Worm (Caenorhabditis elegans) whole organism, L4 larva: Measurements from ENCODE around the gene del-1.

Source experiments
- F10B5.3 ChIP-seq: sonication (generic microtip); optimal IDR thresholded peaks from 2 replicates; lab custom pipeline; 2016; ENCODE audit warnings: mild to moderate bottlenecking, missing genetic modification characterization, missing compliant biosample characterization
- F26F4.8 ChIP-seq: fragments of 200-800 bp; sonication (Bioruptor generic); conservative IDR thresholded peaks from 2 replicates; pipeline ENCODE4 v1.3.6; 2022; ENCODE audit warnings: missing genetic modification characterization, missing compliant biosample characterization
- F37D6.2 ChIP-seq: sonication (generic microtip); optimal IDR thresholded peaks from 2 replicates; lab custom pipeline; 2016; ENCODE audit warnings: mild to moderate bottlenecking, missing genetic modification characterization, missing compliant biosample characterization
- F49E8.2 ChIP-seq: sonication (generic microtip); optimal IDR thresholded peaks from 2 replicates; lab custom pipeline; 2016; ENCODE audit warnings: missing compliant biosample characterization, mild to moderate bottlenecking, missing genetic modification characterization, borderline replicate concordance
- R02D3.7 ChIP-seq: fragments of 150-350 bp; sonication (generic microtip); optimal IDR thresholded peaks from 3 replicates; lab custom pipeline; 2014; ENCODE audit warnings: missing biosample characterization, missing genetic modification characterization
- T20F7.1 ChIP-seq: fragments of 200-800 bp; sonication (Bioruptor generic); optimal IDR thresholded peaks from 2 replicates; lab custom pipeline; 2018; ENCODE audit warnings: mild to moderate bottlenecking, missing genetic modification characterization, missing compliant biosample characterization
- T26A8.4 ChIP-seq: fragments of 200-800 bp; sonication (Bioruptor generic); IDR thresholded peaks from 2 replicates; pipeline ENCODE4 v1.3.6; 2022; ENCODE audit warnings: missing genetic modification characterization, missing compliant biosample characterization
- Y105C5A.15 ChIP-seq: fragments of 200-800 bp; sonication (Bioruptor generic); IDR thresholded peaks from 2 replicates; pipeline ENCODE4 v1.3.6; 2022; ENCODE audit warnings: missing genetic modification characterization, missing compliant biosample characterization
- Y5F2A.4 ChIP-seq: fragments of 200-800 bp; sonication (Bioruptor generic); optimal IDR thresholded peaks from 2 replicates; lab custom pipeline; 2018; ENCODE audit warnings: mild to moderate bottlenecking, missing genetic modification characterization, missing compliant biosample characterization
- Y75B8A.6 ChIP-seq: fragments of 200-800 bp; sonication (Bioruptor generic); IDR thresholded peaks from 2 replicates; pipeline ENCODE4 v1.3.6; 2022; ENCODE audit warnings: missing genetic modification reagents, missing genetic modification characterization, missing compliant biosample characterization
- ZK337.2 ChIP-seq: fragments of 200-800 bp; sonication (Bioruptor generic); IDR thresholded peaks from 2 replicates; pipeline ENCODE4 v1.3.6; 2022; ENCODE audit warnings: missing genetic modification reagents, missing genetic modification characterization, missing compliant biosample characterization
- aly-2 ChIP-seq: sonication (generic microtip); optimal IDR thresholded peaks from 2 replicates; lab custom pipeline; 2018; ENCODE audit warnings: missing biosample characterization, missing genetic modification characterization
- arid-1 ChIP-seq: fragments of 200-800 bp; sonication (Bioruptor generic); conservative IDR thresholded peaks from 2 replicates; pipeline ENCODE4 v1.3.6; 2022; ENCODE audit warnings: missing genetic modification reagents, missing genetic modification characterization, missing compliant biosample characterization
- ceh-28 ChIP-seq: fragments of 150-350 bp; optimal IDR thresholded peaks from 2 replicates; lab custom pipeline; 2014; ENCODE audit warnings: missing biosample characterization, missing genetic modification reagents, missing genetic modification characterization
- ceh-32 ChIP-seq: sonication (generic microtip); optimal IDR thresholded peaks from 2 replicates; lab custom pipeline; 2016; ENCODE audit warnings: mild to moderate bottlenecking, missing genetic modification characterization, missing compliant biosample characterization; ENCODE audit not compliant: poor library complexity
- ceh-44 ChIP-seq: fragments of 200-800 bp; sonication (Bioruptor generic); IDR thresholded peaks from 2 replicates; pipeline ENCODE4 v1.3.6; 2022; ENCODE audit warnings: missing genetic modification reagents, missing genetic modification characterization, missing compliant biosample characterization
- ceh-62 ChIP-seq: sonication (generic microtip); optimal IDR thresholded peaks from 2 replicates; lab custom pipeline; 2017; ENCODE audit warnings: missing biosample characterization, missing genetic modification characterization
- ceh-82 ChIP-seq: sonication (generic microtip); optimal IDR thresholded peaks from 2 replicates; lab custom pipeline; 2017; ENCODE audit warnings: missing biosample characterization, missing genetic modification characterization
- ces-1 ChIP-seq: fragments of 150-350 bp; sonication (generic microtip); optimal IDR thresholded peaks from 4 replicates; lab custom pipeline; 2014; ENCODE audit warnings: missing biosample characterization, missing genetic modification reagents, missing genetic modification characterization
- daf-12 ChIP-seq: fragments of 150-350 bp; optimal IDR thresholded peaks from 2 replicates; lab custom pipeline; 2014; ENCODE audit warnings: missing biosample characterization, missing genetic modification reagents, missing genetic modification characterization
- daf-8 ChIP-seq: fragments of 200-800 bp; sonication (Bioruptor generic); IDR thresholded peaks from 2 replicates; pipeline ENCODE4 v1.3.6; 2022; ENCODE audit warnings: missing genetic modification characterization, missing compliant biosample characterization
- dmd-6 ChIP-seq: fragments of 200-800 bp; sonication (Bioruptor generic); IDR thresholded peaks from 2 replicates; pipeline ENCODE4 v1.3.6; 2022; ENCODE audit warnings: missing genetic modification reagents, missing genetic modification characterization, missing compliant biosample characterization
- duxl-1 ChIP-seq: sonication (generic microtip); optimal IDR thresholded peaks from 2 replicates; lab custom pipeline; 2016; ENCODE audit warnings: mild to moderate bottlenecking, missing genetic modification characterization, moderate library complexity, missing compliant biosample characterization; ENCODE audit not compliant: poor library complexity
- fkh-10 ChIP-seq: fragments of 150-350 bp; optimal IDR thresholded peaks from 2 replicates; lab custom pipeline; 2014; ENCODE audit warnings: missing biosample characterization, missing genetic modification reagents, missing genetic modification characterization
- fos-1 ChIP-seq: fragments of 150-350 bp; optimal IDR thresholded peaks from 2 replicates; lab custom pipeline; 2014; ENCODE audit warnings: missing biosample characterization, missing genetic modification characterization
- jun-1 ChIP-seq: fragments of 150-350 bp; optimal IDR thresholded peaks from 2 replicates; lab custom pipeline; 2014; ENCODE audit warnings: missing biosample characterization, missing genetic modification reagents, missing genetic modification characterization
- lim-7 ChIP-seq: fragments of 200-800 bp; sonication (Bioruptor generic); IDR thresholded peaks from 2 replicates; pipeline ENCODE4 v1.3.6; 2022; ENCODE audit warnings: missing genetic modification characterization, missing compliant biosample characterization
- lin-1 ChIP-seq: fragments of 200-800 bp; sonication (Bioruptor generic); IDR thresholded peaks from 2 replicates; pipeline ENCODE4 v1.3.6; 2022; ENCODE audit warnings: missing genetic modification reagents, missing genetic modification characterization, missing compliant biosample characterization
- lin-38 ChIP-seq: fragments of 200-800 bp; sonication (Bioruptor generic); IDR thresholded peaks from 2 replicates; pipeline ENCODE4 v1.3.6; 2022; ENCODE audit warnings: missing genetic modification reagents, missing genetic modification characterization, missing compliant biosample characterization
- lin-39 ChIP-seq: fragments of 150-350 bp; optimal IDR thresholded peaks from 2 replicates; lab custom pipeline; 2014; ENCODE audit warnings: missing biosample characterization, missing genetic modification reagents, missing genetic modification characterization
- lir-3 ChIP-seq: sonication (generic microtip); optimal IDR thresholded peaks from 2 replicates; lab custom pipeline; 2016; ENCODE audit warnings: mild to moderate bottlenecking, missing genetic modification characterization, missing compliant biosample characterization
- madf-9 ChIP-seq: fragments of 200-800 bp; sonication (Bioruptor generic); conservative IDR thresholded peaks from 2 replicates; pipeline ENCODE4 v1.3.6; 2022; ENCODE audit warnings: missing genetic modification reagents, missing genetic modification characterization, missing compliant biosample characterization
- mdt-29 ChIP-seq: fragments of 200-800 bp; sonication (Bioruptor generic); IDR thresholded peaks from 2 replicates; pipeline ENCODE4 v1.3.6; 2022; ENCODE audit warnings: missing genetic modification reagents, missing genetic modification characterization, missing compliant biosample characterization
- mep-1 ChIP-seq: fragments of 150-350 bp; sonication (generic microtip); optimal IDR thresholded peaks from 3 replicates; lab custom pipeline; 2014; ENCODE audit warnings: missing biosample characterization, missing genetic modification characterization
- mes-2 ChIP-seq: sonication (generic microtip); optimal IDR thresholded peaks from 2 replicates; lab custom pipeline; 2016; ENCODE audit warnings: missing genotype, mild to moderate bottlenecking, missing genetic modification characterization, missing compliant biosample characterization; ENCODE audit not compliant: poor library complexity, severe bottlenecking
- nhr-11 ChIP-seq: fragments of 150-350 bp; optimal IDR thresholded peaks from 2 replicates; lab custom pipeline; 2014; ENCODE audit warnings: missing biosample characterization, missing genetic modification characterization
- nhr-237 ChIP-seq: sonication (generic microtip); optimal IDR thresholded peaks from 2 replicates; lab custom pipeline; 2017; ENCODE audit warnings: missing biosample characterization, missing genetic modification characterization
- nhr-25 ChIP-seq: sonication (generic microtip); optimal IDR thresholded peaks from 2 replicates; lab custom pipeline; 2017; ENCODE audit warnings: missing genetic modification characterization, mild to moderate bottlenecking, missing compliant biosample characterization, antibody characterized with exemption, moderate library complexity, borderline replicate concordance; ENCODE audit not compliant: insufficient read depth
- nhr-28 ChIP-seq: fragments of 150-350 bp; optimal IDR thresholded peaks from 2 replicates; lab custom pipeline; 2014; ENCODE audit warnings: missing biosample characterization, missing genetic modification characterization
- nhr-41 ChIP-seq: fragments of 200-800 bp; sonication (Bioruptor generic); IDR thresholded peaks from 2 replicates; pipeline ENCODE4 v1.3.6; 2022; ENCODE audit warnings: missing genetic modification reagents, missing genetic modification characterization, missing compliant biosample characterization
- nhr-48 ChIP-seq: sonication (generic microtip); optimal IDR thresholded peaks from 2 replicates; lab custom pipeline; 2016; ENCODE audit warnings: mild to moderate bottlenecking, missing genetic modification characterization, missing compliant biosample characterization
- nhr-6 ChIP-seq: fragments of 150-350 bp; optimal IDR thresholded peaks from 2 replicates; lab custom pipeline; 2014; ENCODE audit warnings: missing biosample characterization, missing genetic modification characterization
- nhr-76 ChIP-seq: fragments of 150-350 bp; optimal IDR thresholded peaks from 2 replicates; lab custom pipeline; 2014; ENCODE audit warnings: missing biosample characterization, missing genetic modification characterization
- nhr-77 ChIP-seq: fragments of 150-350 bp; optimal IDR thresholded peaks from 2 replicates; lab custom pipeline; 2014; ENCODE audit warnings: missing biosample characterization, missing genetic modification characterization
- rbr-2 ChIP-seq: sonication (generic microtip); optimal IDR thresholded peaks from 2 replicates; lab custom pipeline; 2016; ENCODE audit warnings: missing genotype, missing genetic modification characterization, missing compliant biosample characterization
- set-16 ChIP-seq: fragments of 200-800 bp; sonication (Bioruptor generic); IDR thresholded peaks from 2 replicates; pipeline ENCODE4 v1.3.6; 2022; ENCODE audit warnings: missing genetic modification reagents, missing genetic modification characterization, missing compliant biosample characterization
- spr-1 ChIP-seq: sonication (generic microtip); optimal IDR thresholded peaks from 2 replicates; lab custom pipeline; 2016; ENCODE audit warnings: mild to moderate bottlenecking, missing genetic modification characterization, missing compliant biosample characterization
- unc-39 ChIP-seq: sonication (generic microtip); optimal IDR thresholded peaks from 2 replicates; lab custom pipeline; 2017; ENCODE audit warnings: missing biosample characterization, missing genetic modification characterization
- unc-62 ChIP-seq, 3 experiments: fragments of 150-350 bp in 1 of 3; sonication (generic microtip); optimal IDR thresholded peaks in 2 of 3; peaks in 1 of 3; 1 replicate in 1 of 3; 2 replicates in 2 of 3; lab custom pipeline; 2014 to 2017; ENCODE audit warnings: missing biosample characterization in 3 of 3, missing genetic modification characterization in 3 of 3, missing genetic modification reagents in 3 of 3, missing genotype in 1 of 3
- vab-7 ChIP-seq: fragments of 200-800 bp; sonication (Bioruptor generic); IDR thresholded peaks from 2 replicates; pipeline ENCODE4 v1.3.6; 2022; ENCODE audit warnings: missing genetic modification reagents, missing genetic modification characterization, missing compliant biosample characterization
- zip-11 ChIP-seq: fragments of 200-800 bp; sonication (Bioruptor generic); IDR thresholded peaks from 2 replicates; pipeline ENCODE4 v1.3.6; 2022; ENCODE audit warnings: missing genetic modification characterization, missing compliant biosample characterization
- ztf-11 ChIP-seq: fragments of 150-350 bp; optimal IDR thresholded peaks from 2 replicates; lab custom pipeline; 2014; ENCODE audit warnings: missing biosample characterization, missing genetic modification characterization

del-1 gene

DNA sequence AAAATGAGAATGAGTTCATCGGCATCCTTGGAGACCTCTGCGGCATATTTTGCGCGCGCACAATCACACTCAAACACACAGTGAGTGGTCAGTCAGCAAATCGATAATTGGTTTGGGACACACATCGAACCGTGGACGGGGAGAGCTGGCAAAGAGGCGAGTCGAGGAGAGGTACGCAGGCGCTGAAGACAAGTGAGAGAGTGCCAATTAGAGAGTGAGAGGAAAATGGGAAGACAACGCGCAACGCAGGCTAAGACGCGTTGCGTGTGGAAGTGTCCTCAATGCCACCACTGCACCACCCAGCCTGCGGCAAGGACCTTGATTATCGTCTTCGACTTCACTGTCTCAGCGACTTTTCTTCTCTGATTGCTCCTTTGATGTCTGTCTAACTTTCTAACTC lies 29.3 kb downstream of the del-1 start:
- no peak for TF ChIP-seq daf-8 (GFP tag; lab: Robert Waterston, UW)
- no peak for TF ChIP-seq nhr-76 (tag; lab: Kevin White, UChicago)
- no peak for TF ChIP-seq R02D3.7 (tag; lab: Kevin White, UChicago)
- no peak for TF ChIP-seq nhr-237
- TF ChIP-seq Y105C5A.15 (GFP tag; lab: Robert Waterston, UW): no peak
- no peak for TF ChIP-seq aly-2 (tag; lab: Kevin White, UChicago)
- TF ChIP-seq unc-62 (GFP tag; optimal IDR thresholded peaks at IDR 0.05 in 1 of 2; lab: Kevin White, UChicago): peak in 1 of 2 experiments; percentile 99
- TF ChIP-seq unc-62 (tag; optimal IDR thresholded peaks at IDR 0.05; lab: Kevin White, UChicago): no peak
- peak; percentile 76 for TF ChIP-seq nhr-25 (tag; lab: Kevin White, UChicago)
- peak; percentile 37 for TF ChIP-seq nhr-48 (tag; lab: Kevin White, UChicago)
- TF ChIP-seq ceh-62 (tag; lab: Kevin White, UChicago): no peak
- TF ChIP-seq ces-1 (GFP tag; lab: Kevin White, UChicago): no peak
- TF ChIP-seq lin-38: no peak
- peak; percentile 14 for TF ChIP-seq nhr-77 (tag; lab: Kevin White, UChicago)
- TF ChIP-seq mdt-29 (GFP tag; lab: Robert Waterston, UW): no peak
- peak; percentile 65 for TF ChIP-seq dmd-6
- TF ChIP-seq F26F4.8 (GFP tag; lab: Robert Waterston, UW): no peak
- TF ChIP-seq jun-1 (tag; lab: Kevin White, UChicago): no peak
- no peak for TF ChIP-seq fos-1 (tag; lab: Kevin White, UChicago)
- TF ChIP-seq ceh-44 (GFP tag; lab: Robert Waterston, UW): no peak
- TF ChIP-seq F37D6.2 (tag; lab: Kevin White, UChicago): peak; percentile 43
- no peak for TF ChIP-seq vab-7 (GFP tag; lab: Robert Waterston, UW)
- no peak for TF ChIP-seq lin-39
- peak; percentile 66 for TF ChIP-seq fkh-10 (GFP tag; lab: Kevin White, UChicago)
- TF ChIP-seq ceh-32: no peak
- TF ChIP-seq nhr-28 (tag; lab: Kevin White, UChicago): peak; percentile 47
- TF ChIP-seq ZK337.2 (GFP tag; lab: Robert Waterston, UW): no peak
- peak; percentile 31 for TF ChIP-seq spr-1
- no peak for TF ChIP-seq T20F7.1 (GFP tag; lab: Kevin White, UChicago)
- TF ChIP-seq ztf-11 (tag; lab: Kevin White, UChicago): no peak
- peak; percentile 46; the same call in 1 of the 2 replicates for TF ChIP-seq madf-9 (GFP tag; lab: Robert Waterston, UW)
- TF ChIP-seq mep-1 (tag; lab: Kevin White, UChicago): peak; percentile 86
- no peak for TF ChIP-seq nhr-41 (GFP tag; lab: Robert Waterston, UW)
- TF ChIP-seq arid-1 (GFP tag; lab: Robert Waterston, UW): no peak
- TF ChIP-seq nhr-6 (tag; lab: Kevin White, UChicago): peak; percentile 84
- TF ChIP-seq F49E8.2 (tag; lab: Kevin White, UChicago): no peak
- peak; percentile 29; the same call in 1 of the 2 replicates for TF ChIP-seq lin-1 (GFP tag; lab: Robert Waterston, UW)
- no peak for TF ChIP-seq Y75B8A.6
- peak; percentile 78 for TF ChIP-seq rbr-2 (tag; lab: Kevin White, UChicago)
- TF ChIP-seq ceh-82 (tag; lab: Kevin White, UChicago): no peak
- no peak for TF ChIP-seq unc-39
- TF ChIP-seq duxl-1 (tag; lab: Kevin White, UChicago): peak; percentile 69
- TF ChIP-seq nhr-11 (tag; lab: Kevin White, UChicago): peak; percentile 59
- TF ChIP-seq daf-12 (tag; lab: Kevin White, UChicago): no peak
- TF ChIP-seq T26A8.4 (GFP tag; lab: Robert Waterston, UW): 0 out of 2 replicates have a peak, but pooled peaks have one; percentile 61
- peak; percentile 72 for TF ChIP-seq mes-2 (tag; lab: Kevin White, UChicago)
- TF ChIP-seq zip-11: no peak
- TF ChIP-seq Y5F2A.4: no peak
- TF ChIP-seq F10B5.3 (tag; lab: Kevin White, UChicago): no peak
- peak; percentile 67 for TF ChIP-seq set-16 (GFP tag; lab: Robert Waterston, UW)
- TF ChIP-seq lim-7 (GFP tag; lab: Robert Waterston, UW): peak; percentile 46; the same call in 1 of the 2 replicates
- no peak for TF ChIP-seq lir-3 (tag; lab: Kevin White, UChicago)
- peak; percentile 83 for TF ChIP-seq ceh-28
